Worm (Caenorhabditis elegans) whole organism, L1 larva: ENCODE measurements around the gene F25H9.7.

ENCODE experiments used
- F16B12.6 ChIP-seq: fragments of 150-350 bp; optimal IDR thresholded peaks from 2 replicates; lab custom pipeline; 2014; ENCODE audit warnings: missing biosample characterization, missing genetic modification characterization
- Y116A8C.19 ChIP-seq: sonication (generic microtip); optimal IDR thresholded peaks from 2 replicates; lab custom pipeline; 2016; ENCODE audit warnings: missing compliant biosample characterization, missing genetic modification characterization, borderline replicate concordance
- aha-1 ChIP-seq: fragments of 150-350 bp; optimal IDR thresholded peaks from 2 replicates; lab custom pipeline; 2014; ENCODE audit warnings: missing biosample characterization, missing genetic modification characterization
- alr-1 ChIP-seq: fragments of 200-800 bp; sonication (Bioruptor generic); optimal IDR thresholded peaks from 2 replicates; lab custom pipeline; 2018; ENCODE audit warnings: borderline replicate concordance, mild to moderate bottlenecking, missing genetic modification characterization, missing compliant biosample characterization
- aly-2 ChIP-seq: fragments of 150-350 bp; optimal IDR thresholded peaks from 2 replicates; lab custom pipeline; 2014; ENCODE audit warnings: missing biosample characterization, missing genetic modification characterization
- ama-1 ChIP-seq: fragments of 150-350 bp; optimal IDR thresholded peaks from 2 replicates; lab custom pipeline; 2014
- blmp-1 ChIP-seq: fragments of 150-350 bp; optimal IDR thresholded peaks from 2 replicates; lab custom pipeline; 2014; ENCODE audit warnings: missing biosample characterization, missing genetic modification characterization
- ceh-63 ChIP-seq: fragments of 200-800 bp; sonication (Bioruptor generic); optimal IDR thresholded peaks from 2 replicates; lab custom pipeline; 2018; ENCODE audit warnings: mild to moderate bottlenecking, missing genetic modification characterization, missing compliant biosample characterization
- ceh-82 ChIP-seq, 3 experiments: fragments of 150-350 bp in 1 of 3; sonication (generic microtip) in 2 of 3; optimal IDR thresholded peaks; 2 replicates each; lab custom pipeline; 2014 to 2017; ENCODE audit warnings: missing biosample characterization in 3 of 3, missing genetic modification characterization in 3 of 3
- ceh-90 ChIP-seq: sonication (generic microtip); optimal IDR thresholded peaks from 2 replicates; lab custom pipeline; 2016; ENCODE audit warnings: missing genetic modification characterization, missing compliant biosample characterization
- ces-1 ChIP-seq: fragments of 150-350 bp; optimal IDR thresholded peaks from 2 replicates; lab custom pipeline; 2014; ENCODE audit warnings: missing biosample characterization, missing genetic modification reagents, missing genetic modification characterization
- dpl-1 ChIP-seq, 3 experiments: fragments of 150-350 bp in 2 of 3; sonication (generic microtip) in 1 of 3; optimal IDR thresholded peaks; 2 replicates each; lab custom pipeline; 2014 to 2017; ENCODE audit warnings: missing biosample characterization in 3 of 3, missing genetic modification characterization in 3 of 3, missing genetic modification reagents in 3 of 3
- efl-1 ChIP-seq, 4 experiments: fragments of 150-350 bp; optimal IDR thresholded peaks in 3 of 4; peaks in 1 of 4; 1 replicate in 1 of 4; 2 replicates in 3 of 4; lab custom pipeline; 2014; ENCODE audit warnings: missing biosample characterization in 2 of 4, missing genetic modification characterization in 2 of 4, missing genetic modification reagents in 2 of 4
- efl-3 ChIP-seq: fragments of 200-800 bp; sonication (Bioruptor generic); optimal IDR thresholded peaks from 2 replicates; lab custom pipeline; 2018; ENCODE audit warnings: mild to moderate bottlenecking, missing genetic modification characterization, missing compliant biosample characterization
- egl-13 ChIP-seq: sonication (generic microtip); optimal IDR thresholded peaks from 2 replicates; lab custom pipeline; 2016; ENCODE audit warnings: missing genotype, missing genetic modification reagents, missing genetic modification characterization, missing compliant biosample characterization
- egl-27 ChIP-seq, 2 experiments: fragments of 150-350 bp in 1 of 2; sonication (generic microtip); optimal IDR thresholded peaks; 3 replicates each; lab custom pipeline; 2017 to 2018; ENCODE audit warnings: missing biosample characterization in 2 of 2, missing genetic modification characterization in 2 of 2, missing genetic modification reagents in 2 of 2
- elt-2 ChIP-seq: sonication (generic microtip); optimal IDR thresholded peaks from 2 replicates; lab custom pipeline; 2016; ENCODE audit warnings: missing genetic modification characterization, mild to moderate bottlenecking, inconsistent platforms, missing compliant biosample characterization, missing genetic modification reagents
- elt-3 ChIP-seq, 6 experiments: fragments of 150-350 bp in 1 of 6; sonication (generic microtip); optimal IDR thresholded peaks; 2 replicates each; lab custom pipeline; 2017 to 2018; ENCODE audit warnings: missing biosample characterization in 6 of 6, missing genetic modification characterization in 6 of 6, inconsistent platforms in 1 of 6
- ets-5 ChIP-seq: fragments of 200-800 bp; sonication (Bioruptor generic); IDR thresholded peaks from 2 replicates; pipeline ENCODE4 v1.3.6; 2022; ENCODE audit warnings: missing genetic modification characterization, missing compliant biosample characterization
- fkh-4 ChIP-seq: sonication (generic microtip); optimal IDR thresholded peaks from 2 replicates; lab custom pipeline; 2016; ENCODE audit warnings: missing compliant biosample characterization, missing genetic modification characterization, borderline replicate concordance
- isw-1 ChIP-seq: fragments of 200-800 bp; sonication (Bioruptor generic); IDR thresholded peaks from 2 replicates; pipeline ENCODE4 v1.3.6; 2022; ENCODE audit warnings: missing genetic modification characterization, missing compliant biosample characterization
- lin-13 ChIP-seq: fragments of 150-350 bp; optimal IDR thresholded peaks from 2 replicates; lab custom pipeline; 2014; ENCODE audit warnings: missing biosample characterization, missing genetic modification reagents, missing genetic modification characterization
- lin-14 ChIP-seq: fragments of 200-800 bp; sonication (Bioruptor generic); optimal IDR thresholded peaks from 2 replicates; lab custom pipeline; 2018; ENCODE audit warnings: mild to moderate bottlenecking, missing genetic modification characterization, moderate library complexity, missing compliant biosample characterization
- lin-15B ChIP-seq: fragments of 150-350 bp; sonication (generic microtip); optimal IDR thresholded peaks from 3 replicates; lab custom pipeline; 2014; ENCODE audit warnings: missing biosample characterization, missing genetic modification characterization
- lin-35 ChIP-seq, 2 experiments: fragments of 150-350 bp; optimal IDR thresholded peaks; 2 replicates each; lab custom pipeline; 2014; ENCODE audit warnings: missing biosample characterization in 2 of 2, missing genetic modification characterization in 2 of 2, missing genetic modification reagents in 2 of 2
- lin-39 ChIP-seq: fragments of 150-350 bp; optimal IDR thresholded peaks from 2 replicates; lab custom pipeline; 2014; ENCODE audit warnings: missing biosample characterization, missing genetic modification reagents, missing genetic modification characterization
- lsy-2 ChIP-seq, 2 experiments: fragments of 150-350 bp; optimal IDR thresholded peaks; 2 replicates each; lab custom pipeline; 2014; ENCODE audit warnings: missing biosample characterization in 2 of 2, missing genetic modification characterization in 2 of 2
- mdl-1 ChIP-seq, 2 experiments: fragments of 150-350 bp; optimal IDR thresholded peaks; 2 replicates each; lab custom pipeline; 2014 to 2017; ENCODE audit warnings: missing biosample characterization in 2 of 2, missing genetic modification characterization in 2 of 2, inconsistent platforms in 1 of 2
- mef-2 ChIP-seq: fragments of 150-350 bp; optimal IDR thresholded peaks from 2 replicates; lab custom pipeline; 2014; ENCODE audit warnings: missing biosample characterization, missing genetic modification characterization
- nhr-20 ChIP-seq: sonication (generic microtip); optimal IDR thresholded peaks from 2 replicates; lab custom pipeline; 2016; ENCODE audit warnings: mild to moderate bottlenecking, missing genetic modification characterization, missing compliant biosample characterization
- nhr-71 ChIP-seq: sonication (generic microtip); optimal IDR thresholded peaks from 2 replicates; lab custom pipeline; 2016; ENCODE audit warnings: mild to moderate bottlenecking, missing genetic modification characterization, moderate library complexity, missing compliant biosample characterization
- nhr-90 ChIP-seq: sonication (generic microtip); optimal IDR thresholded peaks from 2 replicates; lab custom pipeline; 2016; ENCODE audit warnings: mild to moderate bottlenecking, missing genetic modification characterization, missing compliant biosample characterization; ENCODE audit not compliant: poor library complexity
- pax-3 ChIP-seq: fragments of 200-800 bp; sonication (Bioruptor generic); optimal IDR thresholded peaks from 2 replicates; lab custom pipeline; 2018; ENCODE audit warnings: mild to moderate bottlenecking, missing genetic modification characterization, moderate library complexity, missing compliant biosample characterization
- rnt-1 ChIP-seq: sonication (generic microtip); optimal IDR thresholded peaks from 2 replicates; lab custom pipeline; 2016; ENCODE audit warnings: mild to moderate bottlenecking, missing genetic modification characterization, moderate library complexity, missing compliant biosample characterization
- snpc-4 ChIP-seq: fragments of 150-350 bp; optimal IDR thresholded peaks from 2 replicates; lab custom pipeline; 2014; ENCODE audit warnings: missing biosample characterization, missing genetic modification characterization
- snu-23 ChIP-seq: sonication (generic microtip); optimal IDR thresholded peaks from 2 replicates; lab custom pipeline; 2016; ENCODE audit warnings: missing genetic modification characterization, missing compliant biosample characterization
- sox-4 ChIP-seq: sonication (generic microtip); optimal IDR thresholded peaks from 2 replicates; lab custom pipeline; 2016; ENCODE audit warnings: missing genetic modification characterization, missing compliant biosample characterization
- sptf-1 ChIP-seq: fragments of 150-350 bp; optimal IDR thresholded peaks from 2 replicates; lab custom pipeline; 2014; ENCODE audit warnings: missing biosample characterization, missing genetic modification characterization
- swsn-7 ChIP-seq: sonication (generic microtip); optimal IDR thresholded peaks from 2 replicates; lab custom pipeline; 2016; ENCODE audit warnings: missing genetic modification characterization, missing compliant biosample characterization
- unc-130 ChIP-seq: fragments of 150-350 bp; optimal IDR thresholded peaks from 2 replicates; lab custom pipeline; 2017; ENCODE audit warnings: missing biosample characterization, missing genetic modification characterization, inconsistent platforms
- unc-86 ChIP-seq: sonication (generic microtip); optimal IDR thresholded peaks from 2 replicates; lab custom pipeline; 2016; ENCODE audit warnings: missing genetic modification characterization, missing compliant biosample characterization
- unc-98 ChIP-seq: fragments of 200-800 bp; sonication (Bioruptor generic); IDR thresholded peaks from 2 replicates; pipeline ENCODE4 v1.3.6; 2022; ENCODE audit warnings: missing genetic modification characterization, missing compliant biosample characterization
- zag-1 ChIP-seq: fragments of 150-350 bp; optimal IDR thresholded peaks from 2 replicates; lab custom pipeline; 2014; ENCODE audit warnings: missing biosample characterization, missing genetic modification characterization
- zip-4 ChIP-seq: fragments of 200-800 bp; sonication (Bioruptor generic); optimal IDR thresholded peaks from 2 replicates; lab custom pipeline; 2018; ENCODE audit warnings: mild to moderate bottlenecking, missing genetic modification characterization, moderate library complexity, missing compliant biosample characterization
- ztf-11 ChIP-seq, 2 experiments: sonication (generic microtip); optimal IDR thresholded peaks; 2 replicates each; lab custom pipeline; 2016 to 2017; ENCODE audit warnings: missing genetic modification characterization in 2 of 2, missing biosample characterization in 1 of 2, missing compliant biosample characterization in 1 of 2
- ztf-4 ChIP-seq: fragments of 150-350 bp; optimal IDR thresholded peaks from 2 replicates; lab custom pipeline; 2014; ENCODE audit warnings: missing biosample characterization, missing genetic modification characterization

The F25H9.7 gene

ce11 chrV:13457858-13458257 lies 10.3 kb upstream of the F25H9.7 start, which contains the start of gene F25H9.2 (continued):
- peak; percentile 90 for TF ChIP-seq F16B12.6 (tag; lab: Kevin White, UChicago)

ce11 chrV:13459323-13459722 lies 8.9 kb upstream of the F25H9.7 start, which contains the start of gene bath-39:
TSS of gene bath-39 (plus strand) at chrV:13459459.
- TF ChIP-seq egl-27 (tag; optimal IDR thresholded peaks at IDR 0.05; lab: Kevin White, UChicago) (no peak), snu-23 (peak; percentile 28), unc-130 (tag; lab: Kevin White, UChicago) (no peak), rnt-1 (peak; percentile 32), isw-1 (GFP tag; lab: Robert Waterston, UW) (no peak), zag-1 (no peak), elt-3 (tag; optimal IDR thresholded peaks at IDR 0.05; lab: Kevin White, UChicago) (no peak), efl-1 (optimal IDR thresholded peaks at IDR 0.05; lab: Kevin White, UChicago) (peak in 1 of 2 experiments; percentile 28), efl-1 (GFP tag; optimal IDR thresholded peaks at IDR 0.05 in 1 of 2; lab: Kevin White, UChicago) (peak; percentile 19 to 84), blmp-1 (tag; lab: Kevin White, UChicago) (peak; percentile 22), lin-15B (peak; percentile 1), lin-35 (GFP tag; optimal IDR thresholded peaks at IDR 0.05; lab: Kevin White, UChicago) (peak; percentile 18 to 35), lin-13 (GFP tag; lab: Kevin White, UChicago) (no peak), unc-86 (tag; lab: Kevin White, UChicago) (no peak), F16B12.6 (tag; lab: Kevin White, UChicago) (peak; percentile 81), dpl-1 (GFP tag; optimal IDR thresholded peaks at IDR 0.05; lab: Kevin White, UChicago) (peak in 2 of 3 experiments; percentile 19 to 48), lsy-2 (tag; optimal IDR thresholded peaks at IDR 0.05; lab: Kevin White, UChicago) (peak in 1 of 2 experiments; percentile 40)

ce11 chrV:13462974-13463373 lies 5.2 kb upstream of the F25H9.7 start, which contains the start of gene frm-10:
TSS of gene frm-10 (plus strand) at chrV:13463207.
- TF ChIP-seq Y116A8C.19: no peak
- TF ChIP-seq lsy-2 (tag; optimal IDR thresholded peaks at IDR 0.05; lab: Kevin White, UChicago): peak; percentile 52 to 67
- TF ChIP-seq sox-4 (tag; lab: Kevin White, UChicago): no peak
- TF ChIP-seq lin-14 (GFP tag; lab: Kevin White, UChicago): peak; percentile 88
- TF ChIP-seq swsn-7: peak; percentile 62
- TF ChIP-seq isw-1 (GFP tag; lab: Robert Waterston, UW): peak; percentile 23; the same call in 1 of the 2 replicates
- no peak for TF ChIP-seq aly-2 (tag; lab: Kevin White, UChicago)
- no peak for TF ChIP-seq unc-98 (GFP tag; lab: Robert Waterston, UW)
- no peak for TF ChIP-seq lin-39 (tag; lab: Kevin White, UChicago)
- no peak for TF ChIP-seq ets-5
- no peak for TF ChIP-seq ceh-63 (GFP tag; lab: Kevin White, UChicago)
- TF ChIP-seq snu-23: peak; percentile 75
- TF ChIP-seq egl-27 (tag; optimal IDR thresholded peaks at IDR 0.05; lab: Kevin White, UChicago): no peak
- TF ChIP-seq ceh-82 (tag; optimal IDR thresholded peaks at IDR 0.05; lab: Kevin White, UChicago): peak; percentile 47 to 63 (median 58)
- TF ChIP-seq mef-2 (tag; lab: Kevin White, UChicago): no peak
- peak; percentile 54 to 71 for TF ChIP-seq efl-1 (optimal IDR thresholded peaks at IDR 0.05; lab: Kevin White, UChicago)
- peak; percentile 50 to 95 for TF ChIP-seq efl-1 (GFP tag; optimal IDR thresholded peaks at IDR 0.05 in 1 of 2; lab: Kevin White, UChicago)
- no peak for TF ChIP-seq ces-1 (GFP tag; lab: Kevin White, UChicago)
- TF ChIP-seq snpc-4 (tag; lab: Kevin White, UChicago): peak; percentile 31
- TF ChIP-seq ama-1 (lab: Kevin White, UChicago): no peak
- TF ChIP-seq egl-13 (tag; lab: Kevin White, UChicago): no peak
- no peak for TF ChIP-seq ceh-90 (tag; lab: Kevin White, UChicago)
- no peak for TF ChIP-seq fkh-4
- TF ChIP-seq ztf-11 (tag; optimal IDR thresholded peaks at IDR 0.05; lab: Kevin White, UChicago): no peak
- peak; percentile 18 for TF ChIP-seq blmp-1 (tag; lab: Kevin White, UChicago)
- TF ChIP-seq nhr-71 (tag; lab: Kevin White, UChicago): peak; percentile 83
- no peak for TF ChIP-seq aha-1
- TF ChIP-seq zag-1: no peak
- TF ChIP-seq mdl-1 (tag; optimal IDR thresholded peaks at IDR 0.05; lab: Kevin White, UChicago): peak in 1 of 2 experiments; percentile 84
- TF ChIP-seq dpl-1 (GFP tag; optimal IDR thresholded peaks at IDR 0.05; lab: Kevin White, UChicago): peak; percentile 44 to 65 (median 61)
- no peak for TF ChIP-seq sptf-1 (tag; lab: Kevin White, UChicago)
- TF ChIP-seq nhr-90 (tag; lab: Kevin White, UChicago): peak; percentile 22
- TF ChIP-seq zip-4 (GFP tag; lab: Kevin White, UChicago): peak; percentile 96
- no peak for TF ChIP-seq unc-130 (tag; lab: Kevin White, UChicago)
- no peak for TF ChIP-seq efl-3 (GFP tag; lab: Kevin White, UChicago)
- TF ChIP-seq ztf-4 (tag; lab: Kevin White, UChicago): no peak
- TF ChIP-seq elt-2 (tag; lab: Kevin White, UChicago): peak; percentile 88
- TF ChIP-seq alr-1 (tag; lab: Kevin White, UChicago): no peak
- peak; percentile 58 for TF ChIP-seq pax-3
- TF ChIP-seq nhr-20 (tag; lab: Kevin White, UChicago): peak; percentile 78
